Worm (Caenorhabditis elegans) whole organism, L1 larva: ENCODE measurements around the gene C02B8.3.

Experiments
- C04F5.9 ChIP-seq: sonication (generic microtip); optimal IDR thresholded peaks from 2 replicates; lab custom pipeline; 2016; ENCODE audit warnings: missing genetic modification characterization, missing compliant biosample characterization
- C16A3.4 ChIP-seq: fragments of 150-350 bp; optimal IDR thresholded peaks from 2 replicates; lab custom pipeline; 2014; ENCODE audit warnings: missing biosample characterization, missing genetic modification characterization
- Y116A8C.19 ChIP-seq: sonication (generic microtip); optimal IDR thresholded peaks from 2 replicates; lab custom pipeline; 2016; ENCODE audit warnings: missing compliant biosample characterization, missing genetic modification characterization, borderline replicate concordance
- aha-1 ChIP-seq: fragments of 150-350 bp; optimal IDR thresholded peaks from 2 replicates; lab custom pipeline; 2014; ENCODE audit warnings: missing biosample characterization, missing genetic modification characterization
- alr-1 ChIP-seq: fragments of 200-800 bp; sonication (Bioruptor generic); optimal IDR thresholded peaks from 2 replicates; lab custom pipeline; 2018; ENCODE audit warnings: borderline replicate concordance, mild to moderate bottlenecking, missing genetic modification characterization, missing compliant biosample characterization
- blmp-1 ChIP-seq: fragments of 150-350 bp; optimal IDR thresholded peaks from 2 replicates; lab custom pipeline; 2014; ENCODE audit warnings: missing biosample characterization, missing genetic modification characterization
- ceh-8 ChIP-seq: fragments of 200-800 bp; sonication (Bioruptor generic); optimal IDR thresholded peaks from 2 replicates; lab custom pipeline; 2018; ENCODE audit warnings: mild to moderate bottlenecking, missing genetic modification characterization, moderate library complexity, missing compliant biosample characterization
- ceh-82 ChIP-seq, 3 experiments: fragments of 150-350 bp in 1 of 3; sonication (generic microtip) in 2 of 3; optimal IDR thresholded peaks; 2 replicates each; lab custom pipeline; 2014 to 2017; ENCODE audit warnings: missing biosample characterization in 3 of 3, missing genetic modification characterization in 3 of 3
- dpl-1 ChIP-seq, 3 experiments: fragments of 150-350 bp in 2 of 3; sonication (generic microtip) in 1 of 3; optimal IDR thresholded peaks; 2 replicates each; lab custom pipeline; 2014 to 2017; ENCODE audit warnings: missing biosample characterization in 3 of 3, missing genetic modification characterization in 3 of 3, missing genetic modification reagents in 3 of 3
- efl-1 ChIP-seq, 4 experiments: fragments of 150-350 bp; optimal IDR thresholded peaks in 3 of 4; peaks in 1 of 4; 1 replicate in 1 of 4; 2 replicates in 3 of 4; lab custom pipeline; 2014; ENCODE audit warnings: missing biosample characterization in 2 of 4, missing genetic modification characterization in 2 of 4, missing genetic modification reagents in 2 of 4
- egl-27 ChIP-seq, 2 experiments: fragments of 150-350 bp in 1 of 2; sonication (generic microtip); optimal IDR thresholded peaks; 3 replicates each; lab custom pipeline; 2017 to 2018; ENCODE audit warnings: missing biosample characterization in 2 of 2, missing genetic modification characterization in 2 of 2, missing genetic modification reagents in 2 of 2
- elt-3 ChIP-seq, 6 experiments: fragments of 150-350 bp in 1 of 6; sonication (generic microtip); optimal IDR thresholded peaks; 2 replicates each; lab custom pipeline; 2017 to 2018; ENCODE audit warnings: missing biosample characterization in 6 of 6, missing genetic modification characterization in 6 of 6, inconsistent platforms in 1 of 6
- fos-1 ChIP-seq: fragments of 150-350 bp; optimal IDR thresholded peaks from 2 replicates; lab custom pipeline; 2014; ENCODE audit warnings: missing biosample characterization, missing genetic modification characterization
- hlh-4 ChIP-seq: sonication (generic microtip); optimal IDR thresholded peaks from 2 replicates; lab custom pipeline; 2016; ENCODE audit warnings: mild to moderate bottlenecking, missing genetic modification characterization, missing compliant biosample characterization
- hpl-2 ChIP-seq: fragments of 150-350 bp; optimal IDR thresholded peaks from 2 replicates; lab custom pipeline; 2014; ENCODE audit warnings: missing biosample characterization, missing genetic modification reagents, missing genetic modification characterization
- irx-1 ChIP-seq: sonication (generic microtip); optimal IDR thresholded peaks from 2 replicates; lab custom pipeline; 2016; ENCODE audit warnings: missing genetic modification characterization, missing compliant biosample characterization
- jun-1 ChIP-seq: fragments of 150-350 bp; optimal IDR thresholded peaks from 2 replicates; lab custom pipeline; 2014; ENCODE audit warnings: missing biosample characterization, missing genetic modification reagents, missing genetic modification characterization
- lin-13 ChIP-seq: fragments of 150-350 bp; optimal IDR thresholded peaks from 2 replicates; lab custom pipeline; 2014; ENCODE audit warnings: missing biosample characterization, missing genetic modification reagents, missing genetic modification characterization
- lin-14 ChIP-seq: fragments of 200-800 bp; sonication (Bioruptor generic); optimal IDR thresholded peaks from 2 replicates; lab custom pipeline; 2018; ENCODE audit warnings: mild to moderate bottlenecking, missing genetic modification characterization, moderate library complexity, missing compliant biosample characterization
- lin-35 ChIP-seq, 2 experiments: fragments of 150-350 bp; optimal IDR thresholded peaks; 2 replicates each; lab custom pipeline; 2014; ENCODE audit warnings: missing biosample characterization in 2 of 2, missing genetic modification characterization in 2 of 2, missing genetic modification reagents in 2 of 2
- lir-3 ChIP-seq: sonication (generic microtip); optimal IDR thresholded peaks from 2 replicates; lab custom pipeline; 2016; ENCODE audit warnings: mild to moderate bottlenecking, missing genetic modification characterization, moderate library complexity, missing compliant biosample characterization; ENCODE audit not compliant: poor library complexity
- lsy-2 ChIP-seq, 2 experiments: fragments of 150-350 bp; optimal IDR thresholded peaks; 2 replicates each; lab custom pipeline; 2014; ENCODE audit warnings: missing biosample characterization in 2 of 2, missing genetic modification characterization in 2 of 2
- mdl-1 ChIP-seq, 2 experiments: fragments of 150-350 bp; optimal IDR thresholded peaks; 2 replicates each; lab custom pipeline; 2014 to 2017; ENCODE audit warnings: missing biosample characterization in 2 of 2, missing genetic modification characterization in 2 of 2, inconsistent platforms in 1 of 2
- mep-1 ChIP-seq: fragments of 150-350 bp; optimal IDR thresholded peaks from 2 replicates; lab custom pipeline; 2014; ENCODE audit warnings: missing biosample characterization, missing genetic modification characterization
- nhr-11 ChIP-seq: fragments of 150-350 bp; optimal IDR thresholded peaks from 2 replicates; lab custom pipeline; 2014; ENCODE audit warnings: missing biosample characterization, missing genetic modification characterization
- nhr-12 ChIP-seq: sonication (generic microtip); optimal IDR thresholded peaks from 2 replicates; lab custom pipeline; 2017; ENCODE audit warnings: missing biosample characterization, missing genetic modification characterization
- nhr-28 ChIP-seq: fragments of 150-350 bp; optimal IDR thresholded peaks from 2 replicates; lab custom pipeline; 2014; ENCODE audit warnings: missing biosample characterization, missing genetic modification characterization
- nhr-71 ChIP-seq: sonication (generic microtip); optimal IDR thresholded peaks from 2 replicates; lab custom pipeline; 2016; ENCODE audit warnings: mild to moderate bottlenecking, missing genetic modification characterization, moderate library complexity, missing compliant biosample characterization
- nhr-77 ChIP-seq: fragments of 150-350 bp; optimal IDR thresholded peaks from 2 replicates; lab custom pipeline; 2014; ENCODE audit warnings: missing biosample characterization, missing genetic modification characterization
- nhr-85 ChIP-seq: sonication (generic microtip); peaks from one replicate; lab custom pipeline; 2016; ENCODE audit warnings: missing genetic modification characterization, inconsistent platforms, missing compliant biosample characterization
- nhr-90 ChIP-seq: sonication (generic microtip); optimal IDR thresholded peaks from 2 replicates; lab custom pipeline; 2016; ENCODE audit warnings: mild to moderate bottlenecking, missing genetic modification characterization, missing compliant biosample characterization; ENCODE audit not compliant: poor library complexity
- pax-3 ChIP-seq: fragments of 200-800 bp; sonication (Bioruptor generic); optimal IDR thresholded peaks from 2 replicates; lab custom pipeline; 2018; ENCODE audit warnings: mild to moderate bottlenecking, missing genetic modification characterization, moderate library complexity, missing compliant biosample characterization
- pqm-1 ChIP-seq: sonication (generic microtip); optimal IDR thresholded peaks from 3 replicates; lab custom pipeline; 2017; ENCODE audit warnings: missing biosample characterization, missing genetic modification characterization
- rnt-1 ChIP-seq: sonication (generic microtip); optimal IDR thresholded peaks from 2 replicates; lab custom pipeline; 2016; ENCODE audit warnings: mild to moderate bottlenecking, missing genetic modification characterization, moderate library complexity, missing compliant biosample characterization
- skn-1 ChIP-seq: fragments of 150-350 bp; optimal IDR thresholded peaks from 2 replicates; lab custom pipeline; 2014; ENCODE audit warnings: missing biosample characterization, missing genetic modification characterization
- snu-23 ChIP-seq: sonication (generic microtip); optimal IDR thresholded peaks from 2 replicates; lab custom pipeline; 2016; ENCODE audit warnings: missing genetic modification characterization, missing compliant biosample characterization
- sup-37 ChIP-seq: fragments of 200-800 bp; sonication (Bioruptor generic); optimal IDR thresholded peaks from 2 replicates; lab custom pipeline; 2018; ENCODE audit warnings: mild to moderate bottlenecking, missing genetic modification characterization, missing compliant biosample characterization
- swsn-7 ChIP-seq: sonication (generic microtip); optimal IDR thresholded peaks from 2 replicates; lab custom pipeline; 2016; ENCODE audit warnings: missing genetic modification characterization, missing compliant biosample characterization
- tbx-2 ChIP-seq: sonication (generic microtip); optimal IDR thresholded peaks from 2 replicates; lab custom pipeline; 2016; ENCODE audit warnings: missing genetic modification characterization, missing compliant biosample characterization
- tlp-1 ChIP-seq: fragments of 150-350 bp; optimal IDR thresholded peaks from 2 replicates; lab custom pipeline; 2014; ENCODE audit warnings: missing biosample characterization, missing genetic modification characterization
- unc-130 ChIP-seq: fragments of 150-350 bp; optimal IDR thresholded peaks from 2 replicates; lab custom pipeline; 2017; ENCODE audit warnings: missing biosample characterization, missing genetic modification characterization, inconsistent platforms
- unc-30 ChIP-seq: sonication (generic microtip); optimal IDR thresholded peaks from 2 replicates; lab custom pipeline; 2017; ENCODE audit warnings: missing biosample characterization, missing genetic modification characterization
- unc-62 ChIP-seq: fragments of 150-350 bp; optimal IDR thresholded peaks from 2 replicates; lab custom pipeline; 2014; ENCODE audit warnings: missing biosample characterization, missing genetic modification reagents, missing genetic modification characterization
- unc-98 ChIP-seq: fragments of 200-800 bp; sonication (Bioruptor generic); IDR thresholded peaks from 2 replicates; pipeline ENCODE4 v1.3.6; 2022; ENCODE audit warnings: missing genetic modification characterization, missing compliant biosample characterization
- vab-15 ChIP-seq: sonication (generic microtip); optimal IDR thresholded peaks from 2 replicates; lab custom pipeline; 2017; ENCODE audit warnings: missing genotype, mild to moderate bottlenecking, missing genetic modification characterization, missing compliant biosample characterization
- xbp-1 ChIP-seq: sonication (generic microtip); optimal IDR thresholded peaks from 2 replicates; lab custom pipeline; 2016; ENCODE audit warnings: missing genetic modification characterization, missing compliant biosample characterization
- zag-1 ChIP-seq: fragments of 150-350 bp; optimal IDR thresholded peaks from 2 replicates; lab custom pipeline; 2014; ENCODE audit warnings: missing biosample characterization, missing genetic modification characterization
- zip-4 ChIP-seq: fragments of 200-800 bp; sonication (Bioruptor generic); optimal IDR thresholded peaks from 2 replicates; lab custom pipeline; 2018; ENCODE audit warnings: mild to moderate bottlenecking, missing genetic modification characterization, moderate library complexity, missing compliant biosample characterization

Gene C02B8.3

DNA sequence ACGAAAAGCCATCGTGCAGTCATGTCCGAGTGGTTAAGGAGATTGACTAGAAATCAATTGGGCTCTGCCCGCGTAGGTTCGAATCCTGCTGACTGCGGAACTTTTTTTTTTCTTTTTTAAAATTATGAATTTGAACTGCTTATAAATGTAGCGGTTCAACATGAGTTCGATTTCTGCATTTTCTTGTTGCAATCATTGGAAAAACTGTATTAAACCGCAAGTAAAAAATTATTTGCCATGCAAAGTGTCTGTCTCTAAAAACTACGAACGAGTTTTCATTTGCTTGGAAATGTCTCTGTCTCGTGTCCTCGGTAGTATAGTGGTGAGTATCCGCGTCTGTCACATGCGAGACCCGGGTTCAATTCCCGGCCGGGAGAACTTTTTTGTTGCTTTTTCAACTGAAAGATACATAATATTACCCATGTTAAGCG is 16.2 kb downstream of the C02B8.3 start:
- TF ChIP-seq irx-1 (tag; lab: Kevin White, UChicago) (peak; percentile 2), lin-14 (GFP tag; lab: Kevin White, UChicago) (peak; percentile 2), C16A3.4 (tag; lab: Kevin White, UChicago) (peak; percentile 43), lin-13 (GFP tag; lab: Kevin White, UChicago) (peak; percentile 7), lsy-2 (tag; optimal IDR thresholded peaks at IDR 0.05; lab: Kevin White, UChicago) (peak in 1 of 2 experiments; percentile 46), lin-35 (GFP tag; optimal IDR thresholded peaks at IDR 0.05; lab: Kevin White, UChicago) (peak; percentile 6 to 48), mdl-1 (tag; optimal IDR thresholded peaks at IDR 0.05; lab: Kevin White, UChicago) (peak in 1 of 2 experiments; percentile 70), xbp-1 (tag; lab: Kevin White, UChicago) (peak; percentile 22), nhr-77 (peak; percentile 20), snu-23 (GFP tag; lab: Kevin White, UChicago) (peak; percentile 59), rnt-1 (tag; lab: Kevin White, UChicago) (peak; percentile 48), jun-1 (tag; lab: Kevin White, UChicago) (peak; percentile 16), unc-130 (tag; lab: Kevin White, UChicago) (peak; percentile 1), ceh-82 (tag; optimal IDR thresholded peaks at IDR 0.05; lab: Kevin White, UChicago) (peak in 1 of 3 experiments; percentile 46), mep-1 (tag; lab: Kevin White, UChicago) (peak; percentile 8), nhr-85 (tag; lab: Kevin White, UChicago) (peak; percentile 68), efl-1 (optimal IDR thresholded peaks at IDR 0.05; lab: Kevin White, UChicago) (peak in 1 of 2 experiments; percentile 18), efl-1 (GFP tag; optimal IDR thresholded peaks at IDR 0.05 in 1 of 2; lab: Kevin White, UChicago) (peak in 1 of 2 experiments; percentile 65)

DNA sequence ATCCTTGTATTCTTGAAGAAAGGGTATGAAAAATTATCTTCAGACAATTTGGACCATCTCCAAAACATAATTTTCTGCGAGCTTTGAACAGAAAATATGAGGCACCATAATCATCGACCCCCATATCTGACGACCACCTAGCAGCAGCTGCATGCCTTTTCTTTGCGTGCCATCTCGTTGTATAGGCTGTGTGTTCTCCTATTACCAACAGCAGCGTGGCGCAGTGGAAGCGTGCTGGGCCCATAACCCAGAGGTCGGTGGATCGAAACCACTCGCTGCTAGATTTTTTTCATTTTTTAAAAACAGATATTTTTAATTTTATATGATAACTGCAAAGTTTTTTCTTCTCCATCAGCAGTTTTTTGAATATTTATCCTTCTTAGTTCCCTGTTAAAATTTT is 16.7 kb downstream of the C02B8.3 start:
- TF ChIP-seq tbx-2 (tag; lab: Kevin White, UChicago) (no peak), lir-3 (tag; lab: Kevin White, UChicago) (no peak), skn-1 (tag; lab: Kevin White, UChicago) (peak; percentile 35), aha-1 (tag; lab: Kevin White, UChicago) (no peak), mep-1 (tag; lab: Kevin White, UChicago) (no peak), blmp-1 (no peak), snu-23 (GFP tag; lab: Kevin White, UChicago) (peak; percentile 3), vab-15 (tag; lab: Kevin White, UChicago) (no peak), fos-1 (tag; lab: Kevin White, UChicago) (no peak), C04F5.9 (tag; lab: Kevin White, UChicago) (no peak), ceh-8 (GFP tag; lab: Kevin White, UChicago) (no peak), Y116A8C.19 (tag; lab: Kevin White, UChicago) (no peak), jun-1 (tag; lab: Kevin White, UChicago) (no peak), irx-1 (tag; lab: Kevin White, UChicago) (no peak), nhr-12 (no peak), nhr-90 (tag; lab: Kevin White, UChicago) (no peak), hpl-2 (no peak), nhr-85 (tag; lab: Kevin White, UChicago) (no peak), pax-3 (tag; lab: Kevin White, UChicago) (no peak), unc-30 (tag; lab: Kevin White, UChicago) (no peak), nhr-28 (tag; lab: Kevin White, UChicago) (no peak), zip-4 (no peak), sup-37 (GFP tag; lab: Kevin White, UChicago) (no peak), lin-35 (GFP tag; optimal IDR thresholded peaks at IDR 0.05; lab: Kevin White, UChicago) (no peak), unc-98 (no peak), lin-14 (GFP tag; lab: Kevin White, UChicago) (no peak), alr-1 (tag; lab: Kevin White, UChicago) (no peak), hlh-4 (tag; lab: Kevin White, UChicago) (no peak), egl-27 (tag; optimal IDR thresholded peaks at IDR 0.05; lab: Kevin White, UChicago) (no peak), zag-1 (no peak), elt-3 (tag; optimal IDR thresholded peaks at IDR 0.05; lab: Kevin White, UChicago) (no peak), dpl-1 (GFP tag; optimal IDR thresholded peaks at IDR 0.05; lab: Kevin White, UChicago) (no peak), tlp-1 (no peak), mdl-1 (tag; optimal IDR thresholded peaks at IDR 0.05; lab: Kevin White, UChicago) (peak in 1 of 2 experiments; percentile 4), pqm-1 (no peak), swsn-7 (peak; percentile 4), rnt-1 (tag; lab: Kevin White, UChicago) (peak; percentile 44), unc-62 (GFP tag; lab: Kevin White, UChicago) (no peak), nhr-11 (no peak), nhr-71 (tag; lab: Kevin White, UChicago) (peak; percentile 35), lsy-2 (tag; optimal IDR thresholded peaks at IDR 0.05; lab: Kevin White, UChicago) (no peak), unc-130 (tag; lab: Kevin White, UChicago) (no peak)
